Worm (Caenorhabditis elegans) whole organism, early embryonic: ENCODE data around the gene skr-20.

Source experiments
- B0310.2 ChIP-seq: sonication (generic microtip); optimal IDR thresholded peaks from 2 replicates; lab custom pipeline; 2016; ENCODE audit warnings: mild to moderate bottlenecking, missing genetic modification characterization, missing compliant biosample characterization
- F13C5.2 ChIP-seq: sonication (generic microtip); optimal IDR thresholded peaks from 2 replicates; lab custom pipeline; 2017; ENCODE audit warnings: mild to moderate bottlenecking, missing genetic modification characterization, inconsistent platforms, missing compliant biosample characterization
- ama-1 ChIP-seq: fragments of 150-350 bp; optimal IDR thresholded peaks from 2 replicates; lab custom pipeline; 2014
- ets-7 ChIP-seq: sonication (generic microtip); optimal IDR thresholded peaks from 2 replicates; lab custom pipeline; 2016; ENCODE audit warnings: missing genotype, missing genetic modification characterization, missing compliant biosample characterization
- flt-1 ChIP-seq: fragments of 200-800 bp; sonication (Bioruptor generic); IDR thresholded peaks from 2 replicates; pipeline ENCODE4 v1.3.6; 2022; ENCODE audit warnings: missing genetic modification characterization, missing compliant biosample characterization
- hmbx-1 ChIP-seq: sonication (generic microtip); optimal IDR thresholded peaks from 2 replicates; lab custom pipeline; 2016; ENCODE audit warnings: mild to moderate bottlenecking, missing genetic modification characterization, missing compliant biosample characterization
- hnd-1 ChIP-seq: sonication (generic microtip); optimal IDR thresholded peaks from 2 replicates; lab custom pipeline; 2016; ENCODE audit warnings: missing genetic modification characterization, missing compliant biosample characterization
- scrt-1 ChIP-seq: fragments of 200-800 bp; sonication (Bioruptor generic); IDR thresholded peaks from 2 replicates; pipeline ENCODE4 v1.3.6; 2022; ENCODE audit warnings: missing genetic modification characterization, missing compliant biosample characterization
- tbx-11 ChIP-seq: fragments of 200-800 bp; sonication (Bioruptor generic); IDR thresholded peaks from 2 replicates; pipeline ENCODE4 v1.3.6; 2022; ENCODE audit warnings: missing genetic modification characterization, missing compliant biosample characterization
- tbx-37 ChIP-seq: fragments of 200-800 bp; sonication (Bioruptor generic); conservative IDR thresholded peaks from 2 replicates; pipeline ENCODE4 v1.3.6; 2022; ENCODE audit warnings: missing genetic modification reagents, missing genetic modification characterization, missing compliant biosample characterization

DNA sequence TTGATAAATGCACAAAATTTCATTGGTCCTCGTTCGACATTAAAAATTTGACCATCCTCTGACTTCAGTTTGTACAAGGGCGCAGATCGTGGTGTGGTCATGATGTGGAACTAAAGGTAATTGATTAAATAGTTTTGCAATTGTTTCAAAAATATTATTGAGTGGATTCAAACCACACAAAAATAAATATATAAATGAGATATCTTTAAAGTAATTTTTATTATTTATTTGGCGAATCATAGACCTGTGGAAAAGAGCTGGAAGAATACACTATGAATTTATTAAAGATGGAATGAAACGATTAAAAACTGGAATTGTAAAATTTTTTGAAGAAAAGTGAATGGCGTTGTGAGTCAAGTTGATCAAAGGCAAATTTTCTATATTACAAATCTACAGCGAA lies at the start of gene skr-20:
- TF ChIP-seq tbx-37 (GFP tag; lab: Robert Waterston, UW) (no peak), ets-7 (tag; lab: Kevin White, UChicago) (no peak), flt-1 (GFP tag; lab: Robert Waterston, UW) (no peak), B0310.2 (tag; lab: Kevin White, UChicago) (no peak), F13C5.2 (tag; lab: Kevin White, UChicago) (no peak), hnd-1 (tag; lab: Kevin White, UChicago) (no peak), hmbx-1 (no peak), ama-1 (lab: Kevin White, UChicago) (no peak), tbx-11 (GFP tag; lab: Robert Waterston, UW) (no peak), scrt-1 (GFP tag; lab: Robert Waterston, UW) (no peak)
